Fruit fly (Drosophila melanogaster) whole organism, embryonic: ENCODE results near the gene CG13385.

Experiments used
- Aef1 ChIP-seq: fragments of 200-800 bp; sonication (Bioruptor generic); IDR thresholded peaks from 3 replicates; pipeline ENCODE4 v1.3.6; 2022; ENCODE audit warnings: missing biosample characterization, missing genetic modification characterization
- CG10431 ChIP-seq: fragments of 200-800 bp; sonication (Bioruptor generic); optimal IDR thresholded peaks from 3 replicates; lab custom pipeline; 2018; ENCODE audit warnings: missing biosample characterization, mild to moderate bottlenecking, missing genetic modification characterization
- CG11504 ChIP-seq: fragments of 200-800 bp; sonication (Bioruptor generic); optimal IDR thresholded peaks from 3 replicates; lab custom pipeline; 2019; ENCODE audit warnings: missing biosample characterization, mild to moderate bottlenecking, missing genetic modification characterization, moderate library complexity
- CG11723 ChIP-seq: fragments of 200-800 bp; sonication (Bioruptor generic); optimal IDR thresholded peaks from 2 replicates; lab custom pipeline; 2017; ENCODE audit warnings: missing biosample characterization, mild to moderate bottlenecking, missing genetic modification characterization
- CG13123 ChIP-seq: fragments of 200-800 bp; sonication (Bioruptor generic); optimal IDR thresholded peaks from 2 replicates; lab custom pipeline; 2016; ENCODE audit warnings: missing biosample characterization, missing genetic modification characterization
- CG15073 ChIP-seq: fragments of 200-800 bp; sonication (Bioruptor generic); optimal IDR thresholded peaks from 2 replicates; lab custom pipeline; 2016; ENCODE audit warnings: missing biosample characterization, missing genetic modification characterization
- CG16863 ChIP-seq: fragments of 200-800 bp; sonication (Bioruptor generic); optimal IDR thresholded peaks from 3 replicates; lab custom pipeline; 2016; ENCODE audit warnings: missing biosample characterization, missing genetic modification characterization
- CG17359 ChIP-seq: fragments of 200-800 bp; sonication (Bioruptor generic); optimal IDR thresholded peaks from 3 replicates; lab custom pipeline; 2018; ENCODE audit warnings: missing biosample characterization, mild to moderate bottlenecking, missing genetic modification characterization, moderate library complexity
- CG17361 ChIP-seq: fragments of 200-800 bp; sonication (Bioruptor generic); IDR thresholded peaks from 3 replicates; pipeline ENCODE4 v1.3.6; 2022; ENCODE audit warnings: missing biosample characterization, missing genetic modification characterization
- CG30020 ChIP-seq: fragments of 200-800 bp; optimal IDR thresholded peaks from 2 replicates; lab custom pipeline; 2019; ENCODE audit warnings: missing biosample characterization, mild to moderate bottlenecking, missing genetic modification characterization, moderate library complexity
- CG4282 ChIP-seq: fragments of 200-800 bp; sonication (Bioruptor generic); optimal IDR thresholded peaks from 2 replicates; lab custom pipeline; 2016; ENCODE audit warnings: missing biosample characterization, missing genetic modification characterization
- CG4707 ChIP-seq: fragments of 200-800 bp; sonication (Bioruptor generic); optimal IDR thresholded peaks from 2 replicates; lab custom pipeline; 2018; ENCODE audit warnings: missing biosample characterization, mild to moderate bottlenecking, missing genetic modification characterization, moderate library complexity
- CG5180 ChIP-seq: fragments of 200-800 bp; sonication (Bioruptor generic); optimal IDR thresholded peaks from 3 replicates; lab custom pipeline; 2017; ENCODE audit warnings: missing biosample characterization, missing genetic modification characterization, mild to moderate bottlenecking, moderate library complexity, missing genetic modification reagents
- CG6854 ChIP-seq: fragments of 200-800 bp; sonication (Bioruptor generic); optimal IDR thresholded peaks from 3 replicates; lab custom pipeline; 2017; ENCODE audit warnings: missing biosample characterization, mild to moderate bottlenecking, missing genetic modification characterization
- CG8089 ChIP-seq: fragments of 200-800 bp; sonication (Bioruptor generic); optimal IDR thresholded peaks from 3 replicates; lab custom pipeline; 2016; ENCODE audit warnings: missing biosample characterization, missing genetic modification characterization
- CG8281 ChIP-seq: fragments of 200-800 bp; sonication (Bioruptor generic); optimal IDR thresholded peaks from 2 replicates; lab custom pipeline; 2018; ENCODE audit warnings: missing biosample characterization, mild to moderate bottlenecking, missing genetic modification characterization, moderate library complexity
- D ChIP-seq, 2 experiments: fragments of 200-800 bp in 1 of 2; fragments of >200 bp in 1 of 2; sonication (Bioruptor generic) in 1 of 2; optimal IDR thresholded peaks; 2 replicates in 1 of 2; 3 replicates in 1 of 2; lab custom pipeline; 2017; ENCODE audit warnings: mild to moderate bottlenecking in 1 of 2, missing biosample characterization in 1 of 2, missing genetic modification characterization in 1 of 2, missing genetic modification reagents in 1 of 2
- Dfd ChIP-seq, 2 experiments: fragments of >200 bp; optimal IDR thresholded peaks; 2 replicates each; lab custom pipeline; 2017; ENCODE audit warnings: missing biosample characterization in 2 of 2, missing genetic modification characterization in 2 of 2
- Fer1 ChIP-seq: fragments of 200-800 bp; sonication (Bioruptor generic); optimal IDR thresholded peaks from 2 replicates; lab custom pipeline; 2017; ENCODE audit warnings: missing biosample characterization, mild to moderate bottlenecking, missing genetic modification characterization
- HLH3B ChIP-seq: fragments of 200-800 bp; sonication (Bioruptor generic); IDR thresholded peaks from 2 replicates; pipeline ENCODE4 v1.3.6; 2022; ENCODE audit warnings: missing biosample characterization, missing genetic modification characterization
- Lim3 ChIP-seq: fragments of 200-800 bp; sonication (Bioruptor generic); IDR thresholded peaks from 2 replicates; pipeline ENCODE4 v1.3.6; 2022; ENCODE audit warnings: missing biosample characterization, missing genetic modification characterization
- Max ChIP-seq: fragments of 200-800 bp; sonication (Bioruptor generic); optimal IDR thresholded peaks from 2 replicates; lab custom pipeline; 2016; ENCODE audit warnings: missing biosample characterization, mild to moderate bottlenecking, missing genetic modification characterization
- Med ChIP-seq: fragments of 200-800 bp; sonication (Bioruptor generic); peaks from one replicate; lab custom pipeline; 2016; ENCODE audit warnings: missing biosample characterization, missing genetic modification characterization, mild to moderate bottlenecking, inconsistent platforms, moderate library complexity
- Myb ChIP-seq: fragments of 200-800 bp; sonication (Bioruptor generic); optimal IDR thresholded peaks from 2 replicates; lab custom pipeline; 2016; ENCODE audit warnings: missing biosample characterization, missing genetic modification characterization
- Nf-YC ChIP-seq: fragments of 200-800 bp; optimal IDR thresholded peaks from 3 replicates; lab custom pipeline; 2019; ENCODE audit warnings: missing biosample characterization, mild to moderate bottlenecking, missing genetic modification characterization, moderate library complexity
- Rfx ChIP-seq: fragments of 200-800 bp; sonication (Bioruptor generic); IDR thresholded peaks from 2 replicates; pipeline ENCODE4 v1.3.6; 2022; ENCODE audit warnings: missing biosample characterization, missing genetic modification characterization
- aop ChIP-seq: fragments of 200-800 bp; sonication (Bioruptor generic); IDR thresholded peaks from 2 replicates; pipeline ENCODE4 v1.3.6; 2022; ENCODE audit warnings: missing biosample characterization, missing genetic modification characterization
- ase ChIP-seq: fragments of 200-800 bp; sonication (Bioruptor generic); IDR thresholded peaks from 3 replicates; pipeline ENCODE4 v1.3.6; 2022; ENCODE audit warnings: missing biosample characterization, missing genetic modification characterization
- bsh ChIP-seq, 2 experiments: fragments of 200-800 bp; sonication (Bioruptor generic); optimal IDR thresholded peaks; 2 replicates each; lab custom pipeline; 2017 to 2018; ENCODE audit warnings: mild to moderate bottlenecking in 2 of 2, missing biosample characterization in 2 of 2, missing genetic modification characterization in 2 of 2, moderate library complexity in 1 of 2
- chif ChIP-seq, 2 experiments: fragments of 200-800 bp; sonication (Bioruptor generic); optimal IDR thresholded peaks; 3 replicates each; lab custom pipeline; 2016; ENCODE audit warnings: missing biosample characterization in 2 of 2, missing genetic modification characterization in 2 of 2
- da ChIP-seq: fragments of 200-800 bp; sonication (Bioruptor generic); optimal IDR thresholded peaks from 2 replicates; lab custom pipeline; 2016; ENCODE audit warnings: missing biosample characterization, missing genetic modification characterization
- emc ChIP-seq: fragments of 200-800 bp; sonication (Bioruptor generic); optimal IDR thresholded peaks from 2 replicates; lab custom pipeline; 2016; ENCODE audit warnings: missing biosample characterization, missing genetic modification characterization
- eve ChIP-seq, 2 experiments: fragments of >200 bp; optimal IDR thresholded peaks; 2 replicates each; lab custom pipeline; 2017; ENCODE audit warnings: missing biosample characterization in 2 of 2, missing genetic modification characterization in 2 of 2
- fd102C ChIP-seq: fragments of 200-800 bp; sonication (Bioruptor generic); optimal IDR thresholded peaks from 2 replicates; lab custom pipeline; 2018; ENCODE audit warnings: missing biosample characterization, mild to moderate bottlenecking, missing genetic modification characterization, moderate library complexity
- gsb-n ChIP-seq: fragments of 200-800 bp; sonication (Bioruptor generic); optimal IDR thresholded peaks from 3 replicates; lab custom pipeline; 2018; ENCODE audit warnings: missing biosample characterization, mild to moderate bottlenecking, missing genetic modification characterization
- ham ChIP-seq: fragments of 200-800 bp; sonication (Bioruptor generic); IDR thresholded peaks from 2 replicates; pipeline ENCODE4 v1.3.6; 2022; ENCODE audit warnings: missing biosample characterization, missing genetic modification characterization
- insv ChIP-seq, 2 experiments: fragments of 200-800 bp; sonication (Bioruptor generic); optimal IDR thresholded peaks; 3 replicates each; lab custom pipeline; 2016 to 2018; ENCODE audit warnings: missing biosample characterization in 2 of 2, missing genetic modification characterization in 2 of 2
- maf-S ChIP-seq: fragments of 200-800 bp; sonication (Bioruptor generic); optimal IDR thresholded peaks from 2 replicates; lab custom pipeline; 2016; ENCODE audit warnings: missing biosample characterization, missing genetic modification characterization
- nau ChIP-seq: fragments of 200-800 bp; sonication (Bioruptor generic); optimal IDR thresholded peaks from 3 replicates; lab custom pipeline; 2017; ENCODE audit warnings: missing biosample characterization, mild to moderate bottlenecking, missing genetic modification characterization, missing genetic modification reagents
- pan ChIP-seq, 4 experiments: fragments of >200 bp in 3 of 4; fragments of 200-800 bp in 1 of 4; sonication (Bioruptor generic) in 1 of 4; optimal IDR thresholded peaks in 3 of 4; IDR thresholded peaks in 1 of 4; 2 replicates each; pipeline versions ENCODE4 v1.3.6 to Lab custom; 2017 to 2022; ENCODE audit warnings: missing biosample characterization in 2 of 4, missing genetic modification characterization in 2 of 4, mixed read lengths in 1 of 4
- pho ChIP-seq: fragments of 200-800 bp; sonication (Bioruptor generic); optimal IDR thresholded peaks from 2 replicates; lab custom pipeline; 2016; ENCODE audit warnings: missing biosample characterization, missing genetic modification characterization
- phol ChIP-seq: fragments of 200-800 bp; sonication (Bioruptor generic); optimal IDR thresholded peaks from 3 replicates; lab custom pipeline; 2018; ENCODE audit warnings: missing biosample characterization, mild to moderate bottlenecking, missing genetic modification characterization, moderate library complexity
- sc ChIP-seq, 3 experiments: fragments of >200 bp in 2 of 3; fragments of 200-800 bp in 1 of 3; sonication (Bioruptor generic) in 1 of 3; optimal IDR thresholded peaks; 2 replicates in 2 of 3; 3 replicates in 1 of 3; lab custom pipeline; 2017; ENCODE audit warnings: mild to moderate bottlenecking in 1 of 3, missing biosample characterization in 1 of 3, missing genetic modification characterization in 1 of 3, missing genetic modification reagents in 1 of 3
- sr ChIP-seq: fragments of 200-800 bp; sonication (Bioruptor generic); IDR thresholded peaks from 3 replicates; pipeline ENCODE4 v1.3.6; 2022; ENCODE audit warnings: missing biosample characterization, missing genetic modification characterization
- tll ChIP-seq, 2 experiments: fragments of 200-800 bp in 1 of 2; fragments of >200 bp in 1 of 2; sonication (Bioruptor generic) in 1 of 2; optimal IDR thresholded peaks; 2 replicates each; lab custom pipeline; 2017 to 2019; ENCODE audit warnings: missing biosample characterization in 2 of 2, missing genetic modification characterization in 2 of 2, mild to moderate bottlenecking in 1 of 2, moderate library complexity in 1 of 2
- tna ChIP-seq: fragments of 200-800 bp; sonication (Bioruptor generic); IDR thresholded peaks from 2 replicates; pipeline ENCODE4 v1.3.6; 2022; ENCODE audit warnings: missing biosample characterization, missing genetic modification characterization; ENCODE audit not compliant: partially characterized antibody
- trh ChIP-seq: fragments of 200-800 bp; sonication (Bioruptor generic); optimal IDR thresholded peaks from 2 replicates; lab custom pipeline; 2016; ENCODE audit warnings: missing biosample characterization, missing genetic modification characterization

CG13385 gene

dm6 chr2L:8362273-8362954 is 34.0 kb upstream of the CG13385 start, which contains the start of gene CG7627 (continued):
- no peak for TF ChIP-seq tll (GFP tag; optimal IDR thresholded peaks at IDR 0.05; lab: Kevin White, UChicago)
- TF ChIP-seq pho: peak; percentile 59
- TF ChIP-seq fd102C (GFP tag; lab: Kevin White, UChicago): no peak
- no peak for TF ChIP-seq CG10431
- peak; percentile 58 for TF ChIP-seq CG5180 (GFP tag; lab: Kevin White, UChicago)
- peak; percentile 47 for TF ChIP-seq Max (GFP tag; lab: Kevin White, UChicago)
- peak; percentile 81 for TF ChIP-seq HLH3B (GFP tag; lab: Robert Waterston, UW)
- TF ChIP-seq CG13123 (GFP tag; lab: Kevin White, UChicago): no peak
- peak; percentile 64; the same call in 2 of the 3 replicates for TF ChIP-seq ase (GFP tag; lab: Robert Waterston, UW)
- no peak for TF ChIP-seq tna (GFP tag; lab: Robert Waterston, UW)
- peak; percentile 34 for TF ChIP-seq nau (GFP tag; lab: Kevin White, UChicago)
- TF ChIP-seq CG30020 (tag; lab: Kevin White, UChicago): peak; percentile 32
- peak; percentile 22; the same call in 1 of the 3 replicates for TF ChIP-seq sr (GFP tag; lab: Robert Waterston, UW)
- TF ChIP-seq pan (optimal IDR thresholded peaks at IDR 0.05; lab: Kevin White, UChicago): no peak
- TF ChIP-seq pan (GFP tag; optimal IDR thresholded peaks at IDR 0.05 in 1 of 2, IDR thresholded peaks at IDR 0.05 in 1 of 2): peak in 1 of 2 experiments; percentile 83
- TF ChIP-seq gsb-n: peak; percentile 19
- peak; percentile 50 for TF ChIP-seq CG8281 (tag; lab: Kevin White, UChicago)
- TF ChIP-seq Rfx (GFP tag; lab: Robert Waterston, UW): peak; percentile 87
- TF ChIP-seq CG8089: peak; percentile 62
- peak; percentile 43 for TF ChIP-seq maf-S (GFP tag; lab: Kevin White, UChicago)
- TF ChIP-seq bsh (GFP tag; optimal IDR thresholded peaks at IDR 0.05; lab: Kevin White, UChicago): peak in 1 of 2 experiments; percentile 72
- TF ChIP-seq chif (GFP tag; optimal IDR thresholded peaks at IDR 0.05; lab: Kevin White, UChicago): peak; percentile 56 to 76
- peak; percentile 50 for TF ChIP-seq CG11723 (GFP tag; lab: Kevin White, UChicago)
- peak; percentile 97 for TF ChIP-seq Med (GFP tag; lab: Kevin White, UChicago)
- peak; percentile 81 for TF ChIP-seq CG17359 (tag; lab: Kevin White, UChicago)
- TF ChIP-seq D (optimal IDR thresholded peaks at IDR 0.05; lab: Kevin White, UChicago): no peak
- TF ChIP-seq D (GFP tag; optimal IDR thresholded peaks at IDR 0.05; lab: Kevin White, UChicago): peak; percentile 51
- peak; percentile 39 for TF ChIP-seq emc (GFP tag; lab: Kevin White, UChicago)
- TF ChIP-seq insv (GFP tag; optimal IDR thresholded peaks at IDR 0.05; lab: Kevin White, UChicago): peak in 1 of 2 experiments; percentile 82
- peak; percentile 75 for TF ChIP-seq Aef1 (GFP tag; lab: Robert Waterston, UW)
- no peak for TF ChIP-seq ham (GFP tag; lab: Robert Waterston, UW)
- TF ChIP-seq aop (GFP tag; lab: Robert Waterston, UW): no peak
- TF ChIP-seq Myb (GFP tag; lab: Kevin White, UChicago): peak; percentile 65
- no peak for TF ChIP-seq sc (optimal IDR thresholded peaks at IDR 0.05; lab: Kevin White, UChicago)
- peak; percentile 6 for TF ChIP-seq sc (GFP tag; optimal IDR thresholded peaks at IDR 0.05; lab: Kevin White, UChicago)
- TF ChIP-seq eve (GFP tag; optimal IDR thresholded peaks at IDR 0.05; lab: Kevin White, UChicago): peak in 1 of 2 experiments; percentile 82
- TF ChIP-seq CG6854: peak; percentile 60
- peak; percentile 71 for TF ChIP-seq CG11504 (tag; lab: Kevin White, UChicago)
- peak; percentile 70 for TF ChIP-seq phol (tag; lab: Kevin White, UChicago)
- TF ChIP-seq trh: peak; percentile 34
- TF ChIP-seq CG15073 (GFP tag; lab: Kevin White, UChicago): peak; percentile 15
- TF ChIP-seq Fer1 (GFP tag; lab: Kevin White, UChicago): peak; percentile 86
- no peak for TF ChIP-seq CG4282
- TF ChIP-seq CG17361 (GFP tag; lab: Robert Waterston, UW): peak; percentile 81
- TF ChIP-seq CG4707: peak; percentile 37
- TF ChIP-seq Lim3 (GFP tag; lab: Robert Waterston, UW): no peak
- peak; percentile 55 for TF ChIP-seq Nf-YC (tag; lab: Kevin White, UChicago)
- TF ChIP-seq Dfd (GFP tag; optimal IDR thresholded peaks at IDR 0.05; lab: Kevin White, UChicago): no peak
- TF ChIP-seq CG16863 (GFP tag; lab: Kevin White, UChicago): peak; percentile 40
- peak; percentile 19 for TF ChIP-seq da (GFP tag; lab: Kevin White, UChicago)
